Worm (Caenorhabditis elegans) whole organism, young adult: ENCODE data around the gene F57G9.3.

Experiments used
- F33H1.4 ChIP-seq: fragments of 200-800 bp; sonication (Bioruptor generic); IDR thresholded peaks from 2 replicates; pipeline ENCODE4 v1.3.6; 2022; ENCODE audit warnings: missing genetic modification reagents, missing genetic modification characterization, missing compliant biosample characterization
- hsf-1 ChIP-seq: fragments of 200-800 bp; sonication (Bioruptor generic); IDR thresholded peaks from 2 replicates; pipeline ENCODE4 v1.3.6; 2022; ENCODE audit warnings: missing genetic modification reagents, missing genetic modification characterization, missing compliant biosample characterization
- nhr-90 ChIP-seq: sonication (generic microtip); optimal IDR thresholded peaks from 2 replicates; lab custom pipeline; 2016; ENCODE audit warnings: missing genotype, mild to moderate bottlenecking, missing genetic modification characterization, missing compliant biosample characterization

DNA sequence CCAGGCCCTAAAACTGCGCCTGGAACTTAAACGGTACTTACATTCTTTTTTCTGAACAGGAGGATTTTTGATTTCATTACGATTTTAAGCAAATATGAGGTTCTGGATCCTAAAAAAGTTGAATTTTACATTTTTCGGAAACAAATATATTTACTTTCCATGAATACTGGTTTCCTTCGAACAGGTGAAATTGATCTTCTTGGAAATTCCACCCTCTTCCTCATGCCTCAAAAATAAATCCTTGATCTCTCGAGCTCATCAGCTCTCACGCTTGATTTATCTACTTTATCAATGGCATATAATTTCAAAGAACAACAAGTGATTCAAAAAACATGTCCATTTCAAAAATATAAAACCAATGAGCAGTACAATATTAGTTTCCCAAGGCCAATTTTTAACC, 22.5 kb downstream of the F57G9.3 start:
- TF ChIP-seq nhr-90 (tag; lab: Kevin White, UChicago) (no peak), F33H1.4 (GFP tag; lab: Robert Waterston, UW) (no peak), hsf-1 (no peak)
